Worm (Caenorhabditis elegans) whole organism, dauer: Measurements from ENCODE around the gene EEED8.12.

Experiments
- unc-62 ChIP-seq: sonication (generic microtip); optimal IDR thresholded peaks from 2 replicates; lab custom pipeline; 2017; ENCODE audit warnings: missing biosample characterization, missing genetic modification reagents, missing genetic modification characterization

EEED8.12 gene

ce11 chrII:5408924-5409323 is at the start of gene EEED8.12, which contains the start of gene EEED8.4:
Gene EEED8.12, minus strand, starts transcription at chrII:5409024.
Gene EEED8.4, plus strand, starts transcription at chrII:5409319.
- no peak for TF ChIP-seq unc-62 (GFP tag; lab: Kevin White, UChicago)

- TF ChIP-seq unc-62 (GFP tag; lab: Kevin White, UChicago) = no peak
Observed at ce11 chrII:5455650-5456355, 47.0 kb upstream of the EEED8.12 start, which contains the start of gene daz-1. Gene daz-1, plus strand, starts transcription at chrII:5456305.

- no peak for TF ChIP-seq unc-62 (GFP tag; lab: Kevin White, UChicago)
Observed at ce11 chrII:5453547-5453946, 44.7 kb upstream of the EEED8.12 start, which contains the start of gene dhs-5. Gene dhs-5, plus strand, starts transcription at chrII:5453847.

DNA sequence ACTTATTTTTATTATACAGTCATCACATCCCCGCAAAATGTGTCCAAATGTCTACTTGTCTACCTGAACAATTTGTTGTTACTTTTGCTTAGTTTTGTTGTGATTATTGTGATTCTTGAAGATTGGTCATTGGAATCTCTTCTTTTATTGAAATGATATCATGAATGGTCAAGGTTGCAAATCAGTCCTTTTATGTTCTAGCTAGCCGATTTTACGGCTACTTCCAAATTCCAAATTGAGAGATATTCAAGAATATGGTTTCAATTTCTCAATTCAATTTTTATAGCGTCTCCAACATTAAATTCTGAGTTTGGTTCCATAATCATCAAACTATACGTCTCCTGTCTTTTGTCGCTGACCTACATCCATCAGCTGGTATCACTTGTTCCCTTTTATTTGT is 42.5 kb upstream of the EEED8.12 start:
- no peak for TF ChIP-seq unc-62 (GFP tag; lab: Kevin White, UChicago)

ce11 chrII:5449620-5450019 is 40.8 kb upstream of the EEED8.12 start:
- TF ChIP-seq unc-62 (GFP tag; lab: Kevin White, UChicago) = no peak

ce11 chrII:5449219-5449618 is 40.4 kb upstream of the EEED8.12 start:
- TF ChIP-seq unc-62 (GFP tag; lab: Kevin White, UChicago) = no peak

- TF ChIP-seq unc-62 (GFP tag; lab: Kevin White, UChicago) = no peak
Observed at ce11 chrII:5447381-5447780, 38.6 kb upstream of the EEED8.12 start, which contains the start of gene cex-1. Gene cex-1, plus strand, starts transcription at chrII:5447681.

- TF ChIP-seq unc-62 (GFP tag; lab: Kevin White, UChicago) = no peak
Observed at ce11 chrII:5446506-5446905, 37.7 kb upstream of the EEED8.12 start, which contains the start of gene nmr-1. Gene nmr-1, minus strand, starts transcription at chrII:5446606.

DNA sequence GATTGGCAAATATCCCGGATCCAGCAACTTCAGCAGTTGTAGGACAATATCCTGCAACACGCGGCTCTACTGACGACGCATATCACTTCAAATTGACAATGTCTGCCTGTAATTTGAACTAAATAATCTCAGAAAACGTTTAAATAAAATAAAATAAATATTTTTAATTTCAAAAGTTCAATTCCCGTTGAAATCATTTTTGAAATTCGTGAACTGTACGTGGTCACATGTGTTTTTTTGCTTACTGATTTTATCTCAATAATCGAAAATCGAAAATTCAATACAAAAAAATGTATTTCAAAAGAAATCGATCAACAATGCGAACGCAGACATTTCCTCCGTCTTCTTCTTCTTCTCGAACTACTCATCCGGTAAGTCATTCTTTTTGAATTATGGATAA is 28.8 kb upstream of the EEED8.12 start, which contains the start of gene F07F6.1:
TSS of gene F07F6.1 (plus strand) at position 301 of the 400 bp plus-strand sequence.
- TF ChIP-seq unc-62 (GFP tag; lab: Kevin White, UChicago) = no peak

DNA sequence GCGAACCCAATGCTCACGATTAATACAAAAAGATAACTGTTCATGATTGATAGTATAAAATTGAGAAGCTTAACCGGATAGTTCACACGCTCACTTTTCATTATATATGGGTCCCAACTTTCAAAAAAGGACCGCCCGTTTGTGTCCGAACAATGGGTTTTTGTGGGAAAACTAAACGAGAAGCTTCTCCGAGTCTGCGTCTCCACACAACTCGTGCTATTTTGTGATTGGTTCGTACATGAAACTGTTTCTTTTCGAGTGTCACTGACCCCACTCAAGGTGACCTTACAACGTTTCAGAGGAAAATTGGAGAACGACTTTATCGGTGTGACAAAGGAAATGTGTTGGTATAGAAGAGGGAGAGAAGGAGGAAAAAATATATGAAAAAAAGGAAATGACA is 28.0 kb upstream of the EEED8.12 start, which contains the start of gene dct-5:
TSS of gene dct-5 (minus strand) at position 101 of the 400 bp plus-strand sequence.
- TF ChIP-seq unc-62 (GFP tag; lab: Kevin White, UChicago) = no peak

DNA sequence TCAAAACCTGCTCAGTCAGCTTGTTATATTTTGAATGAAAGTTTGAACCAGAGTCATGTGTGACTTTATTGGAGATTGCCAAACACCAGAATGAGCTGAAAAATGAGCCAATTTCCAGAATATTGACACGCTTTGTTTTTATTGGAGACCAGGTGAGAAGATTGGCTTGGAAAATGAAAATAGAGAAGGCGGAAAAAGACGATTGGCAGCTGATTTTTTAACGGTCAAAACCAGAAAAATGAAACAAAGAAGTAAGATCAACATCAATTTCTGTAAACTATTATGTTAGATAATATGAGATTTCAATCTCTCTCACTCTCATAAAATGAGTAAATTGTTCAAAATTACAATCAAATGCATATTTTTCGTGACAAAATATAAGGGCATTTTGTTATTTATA is 24.2 kb upstream of the EEED8.12 start, which contains the start of gene srx-114:
TSS of gene srx-114 (minus strand) at position 101 of the 400 bp plus-strand sequence.
- TF ChIP-seq unc-62 (GFP tag; lab: Kevin White, UChicago) = no peak

ce11 chrII:5429522-5430257 is 20.9 kb upstream of the EEED8.12 start, which contains the start of the genes F07F6.4 and F07F6.2:
Gene F07F6.4, minus strand, starts transcription at chrII:5429572.
Gene F07F6.2, plus strand, starts transcription at chrII:5430207.
- no peak for TF ChIP-seq unc-62 (GFP tag; lab: Kevin White, UChicago)

- TF ChIP-seq unc-62 (GFP tag; lab: Kevin White, UChicago) = no peak
Observed at ce11 chrII:5426470-5426869, 17.6 kb upstream of the EEED8.12 start.

DNA sequence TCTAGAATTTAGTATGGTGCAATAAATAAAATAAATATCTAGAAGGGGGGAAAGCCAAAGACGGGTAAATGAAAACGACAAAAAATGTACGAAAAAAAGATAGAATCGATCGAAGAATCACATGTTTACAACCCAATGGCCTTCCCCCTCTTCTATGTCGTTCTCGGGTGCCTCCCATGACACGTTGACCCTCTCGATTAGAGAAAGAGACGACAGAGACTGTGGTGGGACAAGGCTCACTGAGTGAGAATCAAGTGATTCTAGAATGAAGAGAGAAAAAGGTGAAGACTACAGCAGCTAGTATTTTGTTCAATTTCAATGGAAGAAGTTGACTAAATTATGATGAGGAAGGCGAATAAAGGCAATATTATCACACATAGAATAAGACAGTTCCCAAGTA is 17.2 kb upstream of the EEED8.12 start:
- no peak for TF ChIP-seq unc-62 (GFP tag; lab: Kevin White, UChicago)

DNA sequence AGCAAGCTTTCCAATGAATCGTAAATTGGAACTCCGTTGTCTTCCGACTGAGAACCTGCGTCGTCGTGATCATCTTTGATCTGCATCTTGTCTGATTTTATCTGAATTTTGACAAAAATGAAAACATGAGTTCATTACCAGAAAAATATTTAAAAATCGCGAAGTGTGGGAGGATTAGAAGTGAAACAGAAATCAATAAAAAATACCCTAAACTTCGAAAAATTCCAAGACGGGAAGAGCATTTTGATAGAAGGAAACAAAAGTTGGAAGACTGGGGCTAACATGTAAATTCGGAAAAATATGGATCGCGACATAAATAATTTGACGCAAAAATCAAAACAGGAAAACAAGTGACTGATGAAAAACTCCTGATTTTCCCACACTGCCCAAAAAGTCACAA is 16.8 kb upstream of the EEED8.12 start, which contains the start of gene F07F6.8:
TSS of gene F07F6.8 (minus strand) at position 101 of the 400 bp plus-strand sequence.
- no peak for TF ChIP-seq unc-62 (GFP tag; lab: Kevin White, UChicago)

DNA sequence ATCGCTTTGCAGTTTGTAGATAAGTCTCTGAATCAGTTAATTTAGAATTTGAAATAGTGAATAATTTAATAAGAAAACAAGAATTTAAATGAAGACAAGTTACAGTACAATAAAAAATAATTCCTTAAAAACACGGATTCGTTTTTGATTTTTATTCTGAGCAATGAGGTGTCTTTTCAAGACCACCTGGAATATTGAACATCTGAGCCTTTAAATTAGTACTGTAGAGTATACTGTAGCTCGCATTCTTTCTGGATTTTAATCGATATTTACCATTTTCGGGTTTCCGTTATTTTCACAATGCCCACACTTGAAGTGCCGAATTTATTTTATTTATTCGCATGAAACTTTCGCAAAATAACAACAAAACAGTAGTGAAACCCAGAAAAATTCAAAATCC is 15.0 kb upstream of the EEED8.12 start, which contains the start of gene F07F6.7:
TSS of gene F07F6.7 (minus strand) at position 27 of the 400 bp plus-strand sequence.
- no peak for TF ChIP-seq unc-62 (GFP tag; lab: Kevin White, UChicago)
